Fruit fly (Drosophila melanogaster): ENCODE results near the gene dl.
A peak's percentile ranks its signal among the peaks of the same experiment; 100 is the strongest.

The dl gene

dm6 chr2L:17477710-17478109 is 27.5 kb upstream of the dl start, which contains the start of gene cass (continued):
- TF ChIP-seq tap (tag; optimal IDR thresholded peaks at IDR 0.05) (no peak), schlank (tag; optimal IDR thresholded peaks at IDR 0.05) (no peak), CG10366 (GFP tag; IDR thresholded peaks at IDR 0.05) (no peak), CG2875 (GFP tag; optimal IDR thresholded peaks at IDR 0.05) (no peak), CG2129 (GFP tag; IDR thresholded peaks at IDR 0.05; ENCODE audit: partially characterized antibody) (peak; percentile 83), gfzf (GFP tag; optimal IDR thresholded peaks at IDR 0.05) (peak; percentile 88), CG14860 (GFP tag; IDR thresholded peaks at IDR 0.05; ENCODE audit: partially characterized antibody) (peak; percentile 84), kay (GFP tag; optimal IDR thresholded peaks at IDR 0.05) (no peak), Jarid2 (GFP tag; optimal IDR thresholded peaks at IDR 0.05) (no peak), NFAT (GFP tag; IDR thresholded peaks at IDR 0.05) (no peak), CG10979 (tag; optimal IDR thresholded peaks at IDR 0.05) (no peak), CG12769 (tag; optimal IDR thresholded peaks at IDR 0.05) (no peak), tgo (GFP tag; IDR thresholded peaks at IDR 0.05) (no peak), Scr (GFP tag; IDR thresholded peaks at IDR 0.05; ENCODE audit: partially characterized antibody) (peak; percentile 93), Six4 (GFP tag; optimal IDR thresholded peaks at IDR 0.05) (no peak), Ssrp (tag; optimal IDR thresholded peaks at IDR 0.05) (no peak), CG12104 (GFP tag; optimal IDR thresholded peaks at IDR 0.05) (no peak), Dip3 (GFP tag; optimal IDR thresholded peaks at IDR 0.05) (no peak), en (GFP tag; optimal IDR thresholded peaks at IDR 0.05) (no peak), Dref (GFP tag; IDR thresholded peaks at IDR 0.05) (peak; percentile 86), Gsc (GFP tag; IDR thresholded peaks at IDR 0.05) (no peak), CG7839 (tag; optimal IDR thresholded peaks at IDR 0.05) (no peak), Hsf (GFP tag; optimal IDR thresholded peaks at IDR 0.05) (no peak), prd (optimal IDR thresholded peaks at IDR 0.05) (no peak), prd (GFP tag; IDR thresholded peaks at IDR 0.05) (no peak), chm (GFP tag; IDR thresholded peaks at IDR 0.05) (no peak), ewg (GFP tag; optimal IDR thresholded peaks at IDR 0.05) (no peak), CG10274 (GFP tag; optimal IDR thresholded peaks at IDR 0.05) (no peak), sob (GFP tag; IDR thresholded peaks at IDR 0.05) (no peak), Chrac-16 (GFP tag; optimal IDR thresholded peaks at IDR 0.05) (no peak), CG31388 (GFP tag; optimal IDR thresholded peaks at IDR 0.05) (no peak), CG10147 (GFP tag; optimal IDR thresholded peaks at IDR 0.05) (no peak), CG16813 (GFP tag; IDR thresholded peaks at IDR 0.05; ENCODE audit: partially characterized antibody) (peak; percentile 94), grau (tag; optimal IDR thresholded peaks at IDR 0.05) (peak; percentile 31), Hr78 (GFP tag; optimal IDR thresholded peaks at IDR 0.05) (no peak), kni (GFP tag; optimal IDR thresholded peaks at IDR 0.05) (no peak), CG11560 (tag; IDR thresholded peaks at IDR 0.05) (no peak), CG30020 (tag; optimal IDR thresholded peaks at IDR 0.05) (peak; percentile 59), maf-S (GFP tag; optimal IDR thresholded peaks at IDR 0.05) (no peak), D19A (tag; optimal IDR thresholded peaks at IDR 0.05) (no peak), chn (GFP tag; optimal IDR thresholded peaks at IDR 0.05) (no peak), fru (optimal IDR thresholded peaks at IDR 0.05) (no peak), Sox100B (GFP tag; optimal IDR thresholded peaks at IDR 0.05) (no peak), wek (GFP tag; optimal IDR thresholded peaks at IDR 0.05) (no peak), toy (GFP tag; IDR thresholded peaks at IDR 0.05) (no peak), yki (optimal IDR thresholded peaks at IDR 0.05) (no peak), chinmo (GFP tag; IDR thresholded peaks at IDR 0.05; ENCODE audit: partially characterized antibody) (peak; percentile 76; the same call in 1 of the 4 replicates), CG4617 (GFP tag; optimal IDR thresholded peaks at IDR 0.05; ENCODE audit: borderline replicate concordance) (peak; percentile 69), Lhr (GFP tag; optimal IDR thresholded peaks at IDR 0.05) (peak; percentile 36), stc (GFP tag; IDR thresholded peaks at IDR 0.05) (no peak), CG15011 (GFP tag; optimal IDR thresholded peaks at IDR 0.05) (no peak), CG12942 (GFP tag; optimal IDR thresholded peaks at IDR 0.05) (no peak)
